Worm (Caenorhabditis elegans) whole organism, L4/young adult: ENCODE results near the gene F57A8.6.

Experiments used
- W03F9.2 ChIP-seq: fragments of 150-350 bp; optimal IDR thresholded peaks from 2 replicates; lab custom pipeline; 2014; ENCODE audit warnings: missing biosample characterization, missing genetic modification characterization
- dao-5 ChIP-seq: sonication (generic microtip); optimal IDR thresholded peaks from 2 replicates; lab custom pipeline; 2016; ENCODE audit warnings: missing genotype, missing genetic modification characterization, moderate library complexity, missing compliant biosample characterization
- him-1 ChIP-seq: sonication (generic microtip); optimal IDR thresholded peaks from 2 replicates; lab custom pipeline; 2016; ENCODE audit warnings: missing genotype, missing genetic modification reagents, missing genetic modification characterization, missing compliant biosample characterization

DNA sequence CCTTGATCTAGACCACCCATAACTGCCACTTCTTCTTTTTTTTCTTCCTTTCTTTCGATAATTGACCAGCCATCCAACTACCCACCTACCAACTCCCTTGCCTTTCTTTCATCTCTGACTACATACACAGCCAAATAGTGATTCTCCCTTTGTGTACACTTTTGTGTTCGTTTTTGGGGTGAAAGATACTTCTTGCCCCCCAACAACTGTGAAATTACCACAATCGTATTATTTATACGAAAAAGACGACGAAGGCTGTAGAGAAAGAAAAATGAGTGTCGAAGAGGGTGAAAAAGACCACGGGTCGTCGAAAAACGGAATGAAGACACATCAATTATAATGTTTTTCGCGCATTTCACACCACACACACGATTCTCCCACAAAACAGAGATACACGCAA lies 27.2 kb downstream of the F57A8.6 start:
- TF ChIP-seq W03F9.2 (tag; lab: Kevin White, UChicago) (no peak), dao-5 (no peak), him-1 (tag; lab: Kevin White, UChicago) (no peak)
